Worm (Caenorhabditis elegans) whole organism, L4/young adult: Measurements from ENCODE around the gene ram-5.

Experiments used
- W03F9.2 ChIP-seq: fragments of 150-350 bp; optimal IDR thresholded peaks from 2 replicates; lab custom pipeline; 2014; ENCODE audit warnings: missing biosample characterization, missing genetic modification characterization
- dao-5 ChIP-seq: sonication (generic microtip); optimal IDR thresholded peaks from 2 replicates; lab custom pipeline; 2016; ENCODE audit warnings: missing genotype, missing genetic modification characterization, moderate library complexity, missing compliant biosample characterization
- him-1 ChIP-seq: sonication (generic microtip); optimal IDR thresholded peaks from 2 replicates; lab custom pipeline; 2016; ENCODE audit warnings: missing genotype, missing genetic modification reagents, missing genetic modification characterization, missing compliant biosample characterization

DNA sequence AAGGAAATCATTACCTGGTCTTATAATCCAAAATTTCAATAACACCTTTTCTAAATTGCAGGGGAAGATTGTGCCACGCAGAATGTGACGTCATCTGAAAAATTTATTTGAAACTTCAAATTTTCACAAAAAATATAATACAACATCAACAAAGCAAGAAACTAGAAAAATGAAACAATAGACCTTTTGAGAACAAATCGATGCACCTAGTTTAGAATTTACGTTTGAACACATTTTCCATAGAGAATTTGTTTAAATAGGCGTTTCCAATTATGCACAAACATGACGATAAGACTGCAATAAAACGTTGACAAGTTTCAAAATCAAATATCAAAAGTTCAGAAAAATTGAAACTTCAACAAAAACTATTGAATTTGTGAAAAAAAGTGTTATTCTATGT is 37.1 kb upstream of the ram-5 start, which contains the start of gene fbxa-141:
- TF ChIP-seq him-1 (tag; lab: Kevin White, UChicago) (no peak), W03F9.2 (tag; lab: Kevin White, UChicago) (no peak), dao-5 (tag; lab: Kevin White, UChicago) (no peak)
